Worm (Caenorhabditis elegans) whole organism, young adult: Measurements from ENCODE around the gene vit-1.

Experiments used
- egrh-3 ChIP-seq: fragments of 200-800 bp; sonication (Bioruptor generic); IDR thresholded peaks from 2 replicates; pipeline ENCODE4 v1.3.6; 2022; ENCODE audit warnings: missing genetic modification reagents, missing genetic modification characterization, missing compliant biosample characterization
- hrde-1 ChIP-seq: sonication (generic microtip); optimal IDR thresholded peaks from 2 replicates; lab custom pipeline; 2016; ENCODE audit warnings: missing genetic modification characterization, mild to moderate bottlenecking, missing compliant biosample characterization, moderate library complexity, missing genotype, missing genetic modification reagents, borderline replicate concordance
- repo-1 ChIP-seq: sonication (generic microtip); optimal IDR thresholded peaks from 2 replicates; lab custom pipeline; 2017; ENCODE audit warnings: mild to moderate bottlenecking, missing genetic modification characterization, missing compliant biosample characterization
- unc-130 ChIP-seq: sonication (generic microtip); optimal IDR thresholded peaks from 2 replicates; lab custom pipeline; 2016; ENCODE audit warnings: missing genetic modification reagents, missing genetic modification characterization, missing compliant biosample characterization

DNA sequence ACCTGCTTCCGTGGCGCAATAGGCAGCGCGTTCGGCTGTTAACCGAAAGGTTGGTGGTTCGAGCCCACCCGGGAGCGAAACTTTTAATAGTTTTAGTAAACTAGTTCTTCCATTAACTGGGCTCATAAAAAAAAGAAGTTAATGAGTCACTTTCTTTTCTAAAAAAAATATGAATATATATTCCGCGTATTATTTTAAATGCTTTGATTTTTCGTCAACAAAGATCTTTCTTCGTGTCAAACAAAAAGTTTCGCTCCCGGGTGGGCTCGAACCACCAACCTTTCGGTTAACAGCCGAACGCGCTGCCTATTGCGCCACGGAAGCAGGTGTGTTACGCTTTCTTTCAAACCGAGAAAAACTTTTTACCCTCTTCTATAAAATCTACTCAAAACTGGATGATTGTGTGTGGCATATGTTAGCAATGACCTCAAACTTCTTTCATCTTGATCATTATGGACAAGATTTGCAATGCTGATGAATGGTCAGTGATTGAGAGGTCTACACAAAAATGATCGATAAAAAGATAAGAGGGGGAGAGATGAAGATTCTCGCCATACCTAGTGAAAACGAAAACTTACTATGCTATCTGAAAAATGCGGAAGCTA, 46.1 kb downstream of the vit-1 start:
- TF ChIP-seq unc-130 (GFP tag; lab: Kevin White, UChicago) (no peak), egrh-3 (GFP tag; lab: Robert Waterston, UW) (no peak), repo-1 (tag; lab: Kevin White, UChicago) (no peak), hrde-1 (tag; lab: Kevin White, UChicago) (peak; percentile 35)
